Fruit fly (Drosophila melanogaster) whole organism, prepupa: ENCODE data around the gene CG17129.

Source experiments
- CG3032 ChIP-seq: fragments of 200-800 bp; optimal IDR thresholded peaks from 2 replicates; lab custom pipeline; 2019; ENCODE audit warnings: missing biosample characterization, mild to moderate bottlenecking, missing genetic modification characterization, moderate library complexity
- Met ChIP-seq: fragments of 200-800 bp; sonication (Bioruptor generic); optimal IDR thresholded peaks from 3 replicates; lab custom pipeline; 2016; ENCODE audit warnings: missing biosample characterization, missing genetic modification characterization

DNA sequence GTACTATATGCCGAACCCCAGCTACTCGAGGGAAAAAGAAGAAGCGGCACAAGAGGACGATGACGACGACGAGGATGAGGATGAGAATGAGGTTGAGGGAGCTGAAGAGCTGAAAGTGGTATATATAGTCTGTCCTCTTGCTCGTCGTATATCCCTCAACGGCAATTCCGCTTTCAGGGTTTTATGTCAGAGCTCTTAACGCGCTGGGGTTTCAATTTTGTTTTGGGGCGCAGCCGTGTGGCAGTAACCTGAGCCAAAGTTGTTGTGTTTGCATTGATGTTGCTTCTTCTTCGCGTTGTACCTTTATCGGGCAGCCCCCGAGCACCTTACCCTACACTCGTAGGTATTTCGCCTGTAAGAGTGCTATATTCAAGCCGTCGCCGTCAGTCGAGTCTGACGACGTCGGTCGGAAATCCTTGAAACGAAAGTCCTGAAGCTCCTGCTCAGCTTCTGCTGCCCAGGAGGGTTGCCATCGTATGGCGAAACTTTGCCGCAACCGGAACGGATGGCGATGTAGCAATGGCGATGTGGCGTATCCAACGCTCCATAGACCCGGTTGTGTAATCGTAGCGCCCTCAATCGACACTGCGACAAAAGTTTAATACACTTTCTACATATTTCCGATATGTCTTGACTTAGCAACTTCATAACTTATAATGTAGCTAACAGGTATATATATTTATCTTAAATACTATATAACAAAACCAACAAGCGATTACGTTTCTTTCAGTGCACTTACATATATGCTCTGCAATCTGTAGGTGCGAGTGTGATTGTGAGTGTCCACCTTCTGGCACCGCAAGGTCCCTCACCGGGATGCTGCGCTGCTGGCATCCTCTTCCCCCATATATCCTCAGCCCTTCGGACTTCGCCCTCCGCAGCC is 24.8 kb upstream of the CG17129 start:
- peak; percentile 25 for TF ChIP-seq Met (GFP tag; lab: Kevin White, UChicago)
- TF ChIP-seq CG3032 (tag; lab: Kevin White, UChicago), result peak; percentile 53
